Worm (Caenorhabditis elegans) whole organism, midembryonic: ENCODE measurements around the gene hil-2.

Experiments used
- T22C8.4 ChIP-seq: fragments of 200-800 bp; sonication (Bioruptor generic); IDR thresholded peaks from 2 replicates; pipeline ENCODE4 v1.3.6; 2022; ENCODE audit warnings: missing genetic modification characterization, missing compliant biosample characterization
- cog-1 ChIP-seq: sonication (generic microtip); optimal IDR thresholded peaks from 2 replicates; lab custom pipeline; 2016; ENCODE audit warnings: missing genetic modification characterization, missing compliant biosample characterization
- flt-1 ChIP-seq: fragments of 200-800 bp; sonication (Bioruptor generic); IDR thresholded peaks from 2 replicates; pipeline ENCODE4 v1.3.6; 2022; ENCODE audit warnings: missing genetic modification characterization, missing compliant biosample characterization
- med-1 ChIP-seq: sonication (generic microtip); optimal IDR thresholded peaks from 2 replicates; lab custom pipeline; 2017; ENCODE audit warnings: missing genetic modification characterization, mild to moderate bottlenecking, missing compliant biosample characterization, antibody characterized with exemption, missing genetic modification reagents; ENCODE audit not compliant: insufficient read depth
- ref-1 ChIP-seq: fragments of 200-800 bp; sonication (Bioruptor generic); conservative IDR thresholded peaks from 2 replicates; pipeline ENCODE4 v1.3.6; 2022; ENCODE audit warnings: missing genetic modification reagents, missing genetic modification characterization, missing compliant biosample characterization
- ztf-23 ChIP-seq: fragments of 200-800 bp; sonication (Bioruptor generic); IDR thresholded peaks from 2 replicates; pipeline ENCODE4 v1.3.6; 2022; ENCODE audit warnings: missing genetic modification reagents, missing genetic modification characterization, missing compliant biosample characterization

ce11 chrIV:6330790-6331189 lies 36.8 kb downstream of the hil-2 start:
- TF ChIP-seq cog-1 (tag; lab: Kevin White, UChicago) (no peak), flt-1 (GFP tag; lab: Robert Waterston, UW) (no peak), ref-1 (no peak), med-1 (GFP tag; lab: Kevin White, UChicago) (no peak), ztf-23 (no peak), T22C8.4 (GFP tag; lab: Robert Waterston, UW) (no peak)
